Worm (Caenorhabditis elegans) whole organism, L4 larva: Measurements from ENCODE around the gene Y37E11AM.4.

Experiments used
- ZK546.5 ChIP-seq, 2 experiments: sonication (generic microtip); optimal IDR thresholded peaks; 2 replicates each; lab custom pipeline; 2017; ENCODE audit warnings: missing biosample characterization in 2 of 2, missing genetic modification characterization in 2 of 2
- ctbp-1 ChIP-seq: fragments of 200-800 bp; sonication (Bioruptor generic); IDR thresholded peaks from 2 replicates; pipeline ENCODE4 v1.3.6; 2022; ENCODE audit warnings: missing genetic modification reagents, missing genetic modification characterization, missing compliant biosample characterization
- lsy-2 ChIP-seq, 2 experiments: fragments of 150-350 bp in 1 of 2; sonication (generic microtip) in 1 of 2; optimal IDR thresholded peaks; 2 replicates each; lab custom pipeline; 2014 to 2017; ENCODE audit warnings: missing biosample characterization in 2 of 2, missing genetic modification characterization in 2 of 2
- nhr-111 ChIP-seq: fragments of 200-800 bp; sonication (Bioruptor generic); optimal IDR thresholded peaks from 2 replicates; lab custom pipeline; 2018; ENCODE audit warnings: mild to moderate bottlenecking, missing genetic modification characterization, missing compliant biosample characterization
- nhr-76 ChIP-seq: fragments of 150-350 bp; optimal IDR thresholded peaks from 2 replicates; lab custom pipeline; 2014; ENCODE audit warnings: missing biosample characterization, missing genetic modification characterization
- pqm-1 ChIP-seq: sonication (generic microtip); optimal IDR thresholded peaks from 2 replicates; lab custom pipeline; 2017; ENCODE audit warnings: missing biosample characterization, missing genetic modification characterization
- vab-7 ChIP-seq: fragments of 200-800 bp; sonication (Bioruptor generic); IDR thresholded peaks from 2 replicates; pipeline ENCODE4 v1.3.6; 2022; ENCODE audit warnings: missing genetic modification reagents, missing genetic modification characterization, missing compliant biosample characterization
- zag-1 ChIP-seq: fragments of 150-350 bp; optimal IDR thresholded peaks from 2 replicates; lab custom pipeline; 2014; ENCODE audit warnings: missing biosample characterization, missing genetic modification characterization

DNA sequence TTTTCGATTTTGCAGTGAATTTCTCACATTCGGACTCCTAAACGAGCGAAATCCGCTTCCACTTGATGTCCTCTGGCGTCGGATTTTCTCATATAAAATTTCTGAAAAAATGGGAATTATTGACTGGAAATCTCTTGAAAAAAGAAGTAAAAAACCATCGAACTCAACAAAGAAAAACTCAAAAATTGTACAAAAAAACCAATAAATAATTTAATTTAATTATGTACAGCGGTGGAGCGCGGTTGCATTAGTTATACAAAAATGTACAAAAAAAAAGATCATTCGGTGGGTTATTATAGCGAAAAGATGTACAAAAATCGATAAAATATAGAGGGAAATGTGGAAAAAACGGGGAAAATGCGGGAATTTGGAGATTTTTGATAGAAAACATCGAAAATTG, at the start of gene Y37E11AM.4:
- TF ChIP-seq lsy-2 (tag; optimal IDR thresholded peaks at IDR 0.05; lab: Kevin White, UChicago) = no peak
- no peak for TF ChIP-seq ZK546.5 (tag; optimal IDR thresholded peaks at IDR 0.05; lab: Kevin White, UChicago)
- no peak for TF ChIP-seq vab-7 (GFP tag; lab: Robert Waterston, UW)
- no peak for TF ChIP-seq pqm-1 (tag; lab: Kevin White, UChicago)
- TF ChIP-seq nhr-76 = no peak
- no peak for TF ChIP-seq zag-1 (tag; lab: Kevin White, UChicago)
- TF ChIP-seq ctbp-1 (GFP tag; lab: Robert Waterston, UW) = no peak
- no peak for TF ChIP-seq nhr-111
